Fruit fly (Drosophila melanogaster) whole organism, embryonic: Measurements from ENCODE around the gene CG15282.

Experiments used
- Asciz ChIP-seq: fragments of 200-800 bp; sonication (Bioruptor generic); optimal IDR thresholded peaks from 2 replicates; lab custom pipeline; 2017; ENCODE audit warnings: missing biosample characterization, mild to moderate bottlenecking, missing genetic modification characterization, missing genetic modification reagents
- C15 ChIP-seq: fragments of 200-800 bp; sonication (Bioruptor generic); IDR thresholded peaks from 3 replicates; pipeline ENCODE4 v1.3.6; 2022; ENCODE audit warnings: missing biosample characterization, missing genetic modification characterization
- CG11456 ChIP-seq: fragments of 200-800 bp; sonication (Bioruptor generic); IDR thresholded peaks from 3 replicates; pipeline ENCODE4 v1.3.6; 2022; ENCODE audit warnings: missing biosample characterization, missing genetic modification characterization
- CG14710 ChIP-seq: fragments of 200-800 bp; sonication (Bioruptor generic); optimal IDR thresholded peaks from 3 replicates; lab custom pipeline; 2019; ENCODE audit warnings: missing biosample characterization, mild to moderate bottlenecking, missing genetic modification characterization, moderate library complexity
- CG15696 ChIP-seq: fragments of 200-800 bp; sonication (Bioruptor generic); optimal IDR thresholded peaks from 2 replicates; lab custom pipeline; 2019; ENCODE audit warnings: missing biosample characterization, mild to moderate bottlenecking, missing genetic modification characterization, moderate library complexity
- CG17359 ChIP-seq: fragments of 200-800 bp; sonication (Bioruptor generic); optimal IDR thresholded peaks from 3 replicates; lab custom pipeline; 2018; ENCODE audit warnings: missing biosample characterization, mild to moderate bottlenecking, missing genetic modification characterization, moderate library complexity
- CG18262 ChIP-seq: fragments of 200-800 bp; optimal IDR thresholded peaks from 3 replicates; lab custom pipeline; 2019; ENCODE audit warnings: missing biosample characterization, mild to moderate bottlenecking, missing genetic modification characterization, moderate library complexity
- CG2129 ChIP-seq: fragments of 200-800 bp; sonication (Bioruptor generic); IDR thresholded peaks from 2 replicates; pipeline ENCODE4 v1.3.6; 2022; ENCODE audit warnings: missing biosample characterization, missing genetic modification characterization; ENCODE audit not compliant: partially characterized antibody
- CG32772 ChIP-seq: fragments of 200-800 bp; sonication (Bioruptor generic); IDR thresholded peaks from 2 replicates; pipeline ENCODE4 v1.3.6; 2022; ENCODE audit warnings: missing biosample characterization, missing genetic modification characterization
- CG34224 ChIP-seq: fragments of 200-800 bp; sonication (Bioruptor generic); IDR thresholded peaks from 3 replicates; pipeline ENCODE4 v1.3.6; 2022; ENCODE audit warnings: missing biosample characterization, missing genetic modification characterization; ENCODE audit not compliant: partially characterized antibody
- CG6272 ChIP-seq: fragments of 200-800 bp; sonication (Bioruptor generic); IDR thresholded peaks from 2 replicates; pipeline ENCODE4 v1.3.6; 2022; ENCODE audit warnings: missing biosample characterization, missing genetic modification characterization
- CG6654 ChIP-seq: fragments of 200-800 bp; sonication (Bioruptor generic); optimal IDR thresholded peaks from 2 replicates; lab custom pipeline; 2017; ENCODE audit warnings: missing biosample characterization, mild to moderate bottlenecking, missing genetic modification characterization
- CG7372 ChIP-seq: fragments of 200-800 bp; sonication (Bioruptor generic); IDR thresholded peaks from 2 replicates; pipeline ENCODE4 v1.3.6; 2022; ENCODE audit warnings: missing biosample characterization, missing genetic modification characterization
- CG7963 ChIP-seq: fragments of 200-800 bp; sonication (Bioruptor generic); IDR thresholded peaks from 3 replicates; pipeline ENCODE4 v1.3.6; 2022; ENCODE audit warnings: missing biosample characterization, missing genetic modification characterization; ENCODE audit not compliant: partially characterized antibody
- CG7987 ChIP-seq: fragments of 200-800 bp; sonication (Bioruptor generic); optimal IDR thresholded peaks from 2 replicates; lab custom pipeline; 2018; ENCODE audit warnings: missing biosample characterization, mild to moderate bottlenecking, missing genetic modification characterization, moderate library complexity
- D19B ChIP-seq: fragments of 200-800 bp; sonication (Bioruptor generic); optimal IDR thresholded peaks from 2 replicates; lab custom pipeline; 2017; ENCODE audit warnings: missing biosample characterization, mild to moderate bottlenecking, missing genetic modification characterization
- Eip74EF ChIP-seq, 2 experiments: fragments of 200-800 bp in 1 of 2; fragments of >200 bp in 1 of 2; sonication (Bioruptor generic) in 1 of 2; optimal IDR thresholded peaks; 2 replicates each; lab custom pipeline; 2017 to 2019; ENCODE audit warnings: missing biosample characterization in 2 of 2, missing genetic modification characterization in 2 of 2, mild to moderate bottlenecking in 1 of 2, moderate library complexity in 1 of 2
- Ets65A ChIP-seq: fragments of 200-800 bp; sonication (Bioruptor generic); peaks from one replicate; lab custom pipeline; 2016; ENCODE audit warnings: missing biosample characterization, missing genetic modification characterization
- Ets97D ChIP-seq: fragments of 200-800 bp; sonication (Bioruptor generic); optimal IDR thresholded peaks from 3 replicates; lab custom pipeline; 2016; ENCODE audit warnings: missing biosample characterization, missing genetic modification characterization
- Med ChIP-seq: fragments of 200-800 bp; sonication (Bioruptor generic); peaks from one replicate; lab custom pipeline; 2016; ENCODE audit warnings: missing biosample characterization, missing genetic modification characterization, mild to moderate bottlenecking, inconsistent platforms, moderate library complexity
- Poxn ChIP-seq: fragments of 200-800 bp; sonication (Bioruptor generic); IDR thresholded peaks from 2 replicates; pipeline ENCODE4 v1.3.6; 2022; ENCODE audit warnings: missing biosample characterization, missing genetic modification characterization
- Stat92E ChIP-seq, 3 experiments: fragments of >200 bp in 2 of 3; fragments of 200-800 bp in 1 of 3; sonication (Bioruptor generic) in 1 of 3; optimal IDR thresholded peaks; 2 replicates each; lab custom pipeline; 2017 to 2019; ENCODE audit warnings: missing biosample characterization in 3 of 3, missing genetic modification characterization in 3 of 3, mild to moderate bottlenecking in 1 of 3, moderate library complexity in 1 of 3
- Vsx1 ChIP-seq: fragments of 200-800 bp; sonication (Bioruptor generic); optimal IDR thresholded peaks from 2 replicates; lab custom pipeline; 2017; ENCODE audit warnings: missing biosample characterization, mild to moderate bottlenecking, missing genetic modification characterization, missing genetic modification reagents
- Xbp1 ChIP-seq: fragments of 200-800 bp; sonication (Bioruptor generic); optimal IDR thresholded peaks from 3 replicates; lab custom pipeline; 2016; ENCODE audit warnings: missing biosample characterization, mild to moderate bottlenecking, missing genetic modification characterization
- abd-A ChIP-seq: fragments of 200-800 bp; sonication (Bioruptor generic); optimal IDR thresholded peaks from 3 replicates; lab custom pipeline; 2019; ENCODE audit warnings: missing biosample characterization, mild to moderate bottlenecking, missing genetic modification characterization, moderate library complexity
- chinmo ChIP-seq: fragments of 200-800 bp; sonication (Bioruptor generic); IDR thresholded peaks from 4 replicates; pipeline ENCODE4 v1.3.6; 2022; ENCODE audit warnings: missing biosample characterization, missing genetic modification characterization; ENCODE audit not compliant: partially characterized antibody
- croc ChIP-seq: fragments of 200-800 bp; sonication (Bioruptor generic); conservative IDR thresholded peaks from 3 replicates; pipeline ENCODE4 v1.3.6; 2022; ENCODE audit warnings: missing biosample characterization, missing genetic modification characterization
- cwo ChIP-seq: fragments of 200-800 bp; sonication (Bioruptor generic); optimal IDR thresholded peaks from 3 replicates; lab custom pipeline; 2017; ENCODE audit warnings: missing biosample characterization, missing genetic modification characterization, mild to moderate bottlenecking, moderate library complexity, missing genetic modification reagents
- ems ChIP-seq: fragments of 200-800 bp; sonication (Bioruptor generic); optimal IDR thresholded peaks from 3 replicates; lab custom pipeline; 2016; ENCODE audit warnings: missing biosample characterization, missing genetic modification characterization
- exex ChIP-seq: fragments of 200-800 bp; sonication (Bioruptor generic); optimal IDR thresholded peaks from 4 replicates; lab custom pipeline; 2018; ENCODE audit warnings: missing biosample characterization, mild to moderate bottlenecking, missing genetic modification characterization, moderate library complexity
- fd64A ChIP-seq: fragments of 200-800 bp; sonication (Bioruptor generic); optimal IDR thresholded peaks from 3 replicates; lab custom pipeline; 2018; ENCODE audit warnings: missing biosample characterization, mild to moderate bottlenecking, missing genetic modification characterization
- fru ChIP-seq: fragments of >200 bp; optimal IDR thresholded peaks from 2 replicates; lab custom pipeline; 2017
- ftz-f1 ChIP-seq: fragments of 200-800 bp; sonication (Bioruptor generic); optimal IDR thresholded peaks from 2 replicates; lab custom pipeline; 2016; ENCODE audit warnings: missing biosample characterization, missing genetic modification characterization
- knrl ChIP-seq: fragments of 200-800 bp; sonication (Bioruptor generic); IDR thresholded peaks from 3 replicates; pipeline ENCODE4 v1.3.6; 2022; ENCODE audit warnings: missing biosample characterization, missing genetic modification characterization; ENCODE audit not compliant: partially characterized antibody
- nau ChIP-seq: fragments of 200-800 bp; sonication (Bioruptor generic); optimal IDR thresholded peaks from 3 replicates; lab custom pipeline; 2017; ENCODE audit warnings: missing biosample characterization, mild to moderate bottlenecking, missing genetic modification characterization, missing genetic modification reagents
- nmo ChIP-seq: fragments of 200-800 bp; sonication (Bioruptor generic); optimal IDR thresholded peaks from 2 replicates; lab custom pipeline; 2018; ENCODE audit warnings: missing biosample characterization, mild to moderate bottlenecking, missing genetic modification characterization, moderate library complexity
- oc ChIP-seq: fragments of 200-800 bp; sonication (Bioruptor generic); optimal IDR thresholded peaks from 2 replicates; lab custom pipeline; 2018; ENCODE audit warnings: missing biosample characterization, mild to moderate bottlenecking, missing genetic modification characterization, moderate library complexity
- rib ChIP-seq: fragments of 200-800 bp; sonication (Bioruptor generic); IDR thresholded peaks from 2 replicates; pipeline ENCODE4 v1.3.6; 2022; ENCODE audit warnings: missing biosample characterization, missing genetic modification characterization
- sd ChIP-seq: fragments of 200-800 bp; sonication (Bioruptor generic); optimal IDR thresholded peaks from 3 replicates; lab custom pipeline; 2018; ENCODE audit warnings: missing biosample characterization, mild to moderate bottlenecking, missing genetic modification characterization, moderate library complexity
- sim ChIP-seq: fragments of 200-800 bp; sonication (Bioruptor generic); IDR thresholded peaks from 2 replicates; pipeline ENCODE4 v1.3.6; 2022; ENCODE audit warnings: missing biosample characterization, missing genetic modification characterization
- sqz ChIP-seq: fragments of 200-800 bp; sonication (Bioruptor generic); optimal IDR thresholded peaks from 3 replicates; lab custom pipeline; 2018; ENCODE audit warnings: missing biosample characterization, mild to moderate bottlenecking, missing genetic modification characterization
- tin ChIP-seq: fragments of 200-800 bp; sonication (Bioruptor generic); optimal IDR thresholded peaks from 3 replicates; lab custom pipeline; 2016; ENCODE audit warnings: missing biosample characterization, missing genetic modification characterization
- toy ChIP-seq: fragments of 200-800 bp; sonication (Bioruptor generic); IDR thresholded peaks from 2 replicates; pipeline ENCODE4 v1.3.6; 2022; ENCODE audit warnings: missing biosample characterization, missing genetic modification characterization
- vnd ChIP-seq: fragments of 200-800 bp; sonication (Bioruptor generic); IDR thresholded peaks from 3 replicates; pipeline ENCODE4 v1.3.6; 2022; ENCODE audit warnings: missing biosample characterization, missing genetic modification characterization; ENCODE audit not compliant: partially characterized antibody

The CG15282 gene

dm6 chr2L:14712245-14712644 lies at the start of gene CG15282:
Gene CG15282, plus strand, starts transcription at chr2L:14712471.
- TF ChIP-seq CG15696 (no peak), CG17359 (tag; lab: Kevin White, UChicago) (no peak), CG7372 (no peak), ems (GFP tag; lab: Kevin White, UChicago) (no peak), oc (tag; lab: Kevin White, UChicago) (no peak), Asciz (GFP tag; lab: Kevin White, UChicago) (no peak), Eip74EF (GFP tag; optimal IDR thresholded peaks at IDR 0.05; lab: Kevin White, UChicago) (peak in 1 of 2 experiments; percentile 1), CG14710 (tag; lab: Kevin White, UChicago) (no peak), abd-A (peak; percentile 67), Stat92E (GFP tag; optimal IDR thresholded peaks at IDR 0.05; lab: Kevin White, UChicago) (no peak), CG7987 (peak; percentile 90), nau (GFP tag; lab: Kevin White, UChicago) (no peak), CG18262 (tag; lab: Kevin White, UChicago) (no peak), fd64A (GFP tag; lab: Kevin White, UChicago) (no peak), rib (GFP tag; lab: Robert Waterston, UW) (no peak), sim (GFP tag; lab: Robert Waterston, UW) (no peak), tin (GFP tag; lab: Kevin White, UChicago) (no peak), Ets97D (GFP tag; lab: Kevin White, UChicago) (no peak), CG34224 (GFP tag; lab: Robert Waterston, UW) (no peak), CG7963 (GFP tag; lab: Robert Waterston, UW) (no peak), CG6654 (GFP tag; lab: Kevin White, UChicago) (no peak), CG6272 (GFP tag; lab: Robert Waterston, UW) (no peak), Med (GFP tag; lab: Kevin White, UChicago) (peak; percentile 24), chinmo (GFP tag; lab: Robert Waterston, UW) (0 out of 4 replicates have a peak, but pooled peaks have one; percentile 30), sd (tag; lab: Kevin White, UChicago) (no peak), Poxn (GFP tag; lab: Robert Waterston, UW) (no peak), Vsx1 (no peak), vnd (no peak), sqz (GFP tag; lab: Kevin White, UChicago) (peak; percentile 8), exex (tag; lab: Kevin White, UChicago) (no peak), CG11456 (GFP tag; lab: Robert Waterston, UW) (no peak), C15 (GFP tag; lab: Robert Waterston, UW) (no peak), ftz-f1 (GFP tag; lab: Kevin White, UChicago) (no peak), cwo (GFP tag; lab: Kevin White, UChicago) (peak; percentile 6), D19B (GFP tag; lab: Kevin White, UChicago) (no peak), knrl (GFP tag; lab: Robert Waterston, UW) (no peak), Ets65A (no peak), croc (no peak), nmo (GFP tag; lab: Kevin White, UChicago) (no peak), CG32772 (GFP tag; lab: Robert Waterston, UW) (no peak), Xbp1 (GFP tag; lab: Kevin White, UChicago) (no peak), CG2129 (GFP tag; lab: Robert Waterston, UW) (no peak), toy (no peak), fru (lab: Kevin White, UChicago) (no peak)
